Fruit fly (Drosophila melanogaster): ENCODE results near the gene CG11815.

Gene CG11815

dm6 chr3L:1947463-1948126, 23.4 kb downstream of the CG11815 start, which contains the start of the genes mu2 and Cnb (continued):
- TF ChIP-seq CG30431 (GFP tag; optimal IDR thresholded peaks at IDR 0.05) (no peak), CG14014 (GFP tag; IDR thresholded peaks at IDR 0.05) (no peak), disco-r (GFP tag; optimal IDR thresholded peaks at IDR 0.05) (no peak), CG10274 (GFP tag; optimal IDR thresholded peaks at IDR 0.05) (no peak), Dref (GFP tag; IDR thresholded peaks at IDR 0.05) (peak; percentile 68), CG42726 (GFP tag; IDR thresholded peaks at IDR 0.05; ENCODE audit: partially characterized antibody) (no peak), CG14710 (tag; optimal IDR thresholded peaks at IDR 0.05) (peak; percentile 79), CG8924 (tag; optimal IDR thresholded peaks at IDR 0.05) (no peak), CG2712 (tag; optimal IDR thresholded peaks at IDR 0.05) (no peak), Bgb (GFP tag; IDR thresholded peaks at IDR 0.05; ENCODE audit: partially characterized antibody) (peak; percentile 67; the same call in 1 of the 2 replicates), CG4730 (GFP tag; IDR thresholded peaks at IDR 0.05) (no peak), CG9817 (tag; optimal IDR thresholded peaks at IDR 0.05) (peak; percentile 2), CG2116 (GFP tag; optimal IDR thresholded peaks at IDR 0.05) (peak; percentile 74), lola (GFP tag; optimal IDR thresholded peaks at IDR 0.05) (no peak), ems (GFP tag; optimal IDR thresholded peaks at IDR 0.05) (no peak), zfh2 (GFP tag; optimal IDR thresholded peaks at IDR 0.05) (peak; percentile 43), gce (GFP tag; IDR thresholded peaks at IDR 0.05) (no peak), unc-4 (GFP tag; IDR thresholded peaks at IDR 0.05; ENCODE audit: partially characterized antibody) (peak; percentile 79), CG6254 (GFP tag; optimal IDR thresholded peaks at IDR 0.05) (no peak), CG8281 (tag; optimal IDR thresholded peaks at IDR 0.05) (no peak), CG4424 (GFP tag; optimal IDR thresholded peaks at IDR 0.05) (no peak), z (GFP tag; IDR thresholded peaks at IDR 0.05) (no peak), CG10565 (GFP tag; optimal IDR thresholded peaks at IDR 0.05) (no peak), Stat92E (GFP tag; optimal IDR thresholded peaks at IDR 0.05) (no peak), ewg (GFP tag; optimal IDR thresholded peaks at IDR 0.05) (peak; percentile 86), CHES-1-like (GFP tag; optimal IDR thresholded peaks at IDR 0.05) (no peak), CG9727 (GFP tag; optimal IDR thresholded peaks at IDR 0.05) (peak; percentile 30), nau (GFP tag; optimal IDR thresholded peaks at IDR 0.05) (no peak), CG17568 (GFP tag; optimal IDR thresholded peaks at IDR 0.05) (no peak), shn (GFP tag; optimal IDR thresholded peaks at IDR 0.05) (peak; percentile 15), nerfin-1 (tag; optimal IDR thresholded peaks at IDR 0.05) (no peak), HLH3B (GFP tag; IDR thresholded peaks at IDR 0.05) (no peak), CG15514 (GFP tag; optimal IDR thresholded peaks at IDR 0.05) (peak; percentile 80), Awh (GFP tag; IDR thresholded peaks at IDR 0.05) (no peak), nmo (GFP tag; optimal IDR thresholded peaks at IDR 0.05) (peak; percentile 63), row (GFP tag; IDR thresholded peaks at IDR 0.05) (peak; percentile 89), CG8388 (GFP tag; optimal IDR thresholded peaks at IDR 0.05) (no peak), Rfx (GFP tag; IDR thresholded peaks at IDR 0.05) (peak; percentile 86), ase (GFP tag; IDR thresholded peaks at IDR 0.05) (no peak), HLHmδ (GFP tag; optimal IDR thresholded peaks at IDR 0.05) (no peak), tin (GFP tag; optimal IDR thresholded peaks at IDR 0.05) (peak; percentile 24), fru (optimal IDR thresholded peaks at IDR 0.05) (no peak), pnt (GFP tag; optimal IDR thresholded peaks at IDR 0.05) (no peak), CG43689 (GFP tag; IDR thresholded peaks at IDR 0.05) (no peak), sim (GFP tag; IDR thresholded peaks at IDR 0.05) (no peak), tap (tag; optimal IDR thresholded peaks at IDR 0.05) (no peak), CG31441 (GFP tag; IDR thresholded peaks at IDR 0.05) (no peak), caup (GFP tag; optimal IDR thresholded peaks at IDR 0.05; ENCODE audit: severe bottlenecking) (no peak), D (optimal IDR thresholded peaks at IDR 0.05) (no peak), D (GFP tag; optimal IDR thresholded peaks at IDR 0.05) (no peak)
